Worm (Caenorhabditis elegans) whole organism, midembryonic: ENCODE data around the gene gei-15.

Source experiments
- ref-1 ChIP-seq: fragments of 200-800 bp; sonication (Bioruptor generic); conservative IDR thresholded peaks from 2 replicates; pipeline ENCODE4 v1.3.6; 2022; ENCODE audit warnings: missing genetic modification reagents, missing genetic modification characterization, missing compliant biosample characterization
- ztf-29 ChIP-seq: fragments of 200-800 bp; sonication (Bioruptor generic); IDR thresholded peaks from 2 replicates; pipeline ENCODE4 v1.3.6; 2022; ENCODE audit warnings: missing genetic modification reagents, missing genetic modification characterization, missing compliant biosample characterization

ce11 chrX:6784181-6784580, 38.9 kb downstream of the gei-15 start, which contains the start of gene bgal-2:
- TF ChIP-seq ref-1 (GFP tag; lab: Robert Waterston, UW): no peak
- TF ChIP-seq ztf-29 (GFP tag; lab: Robert Waterston, UW): no peak
